Worm (Caenorhabditis elegans) whole organism, L2 larva: ENCODE results near the gene C45B11.5.

Experiments used
- lin-13 ChIP-seq: fragments of 150-350 bp; optimal IDR thresholded peaks from 2 replicates; lab custom pipeline; 2014; ENCODE audit warnings: missing biosample characterization, missing genetic modification reagents, missing genetic modification characterization
- mdl-1 ChIP-seq, 2 experiments: fragments of 150-350 bp in 1 of 2; sonication (generic microtip) in 1 of 2; optimal IDR thresholded peaks; 2 replicates each; lab custom pipeline; 2017; ENCODE audit warnings: missing biosample characterization in 2 of 2, missing genetic modification characterization in 2 of 2
- nhr-12 ChIP-seq: fragments of 150-350 bp; optimal IDR thresholded peaks from 2 replicates; lab custom pipeline; 2014; ENCODE audit warnings: missing biosample characterization, missing genetic modification characterization
- nhr-25 ChIP-seq: fragments of 150-350 bp; sonication (generic microtip); optimal IDR thresholded peaks from 3 replicates; lab custom pipeline; 2014; ENCODE audit warnings: missing biosample characterization, missing genetic modification characterization
- skn-1 ChIP-seq: sonication (generic microtip); optimal IDR thresholded peaks from 2 replicates; lab custom pipeline; 2017; ENCODE audit warnings: missing biosample characterization, missing genetic modification characterization
- snpc-4 ChIP-seq: fragments of 150-350 bp; optimal IDR thresholded peaks from 2 replicates; lab custom pipeline; 2014; ENCODE audit warnings: missing biosample characterization, missing genetic modification characterization
- unc-62 ChIP-seq: fragments of 150-350 bp; optimal IDR thresholded peaks from 2 replicates; lab custom pipeline; 2014; ENCODE audit warnings: missing biosample characterization, missing genetic modification reagents, missing genetic modification characterization
- ztf-11 ChIP-seq: sonication (generic microtip); optimal IDR thresholded peaks from 2 replicates; lab custom pipeline; 2017; ENCODE audit warnings: missing biosample characterization, missing genetic modification characterization

- TF ChIP-seq skn-1, result no peak
- TF ChIP-seq snpc-4, result no peak
- TF ChIP-seq nhr-25 (tag; lab: Kevin White, UChicago), result no peak
- TF ChIP-seq nhr-12 (tag; lab: Kevin White, UChicago), result no peak
- no peak for TF ChIP-seq unc-62 (GFP tag; lab: Kevin White, UChicago)
- TF ChIP-seq lin-13 (GFP tag; lab: Kevin White, UChicago), result no peak
- TF ChIP-seq mdl-1 (tag; optimal IDR thresholded peaks at IDR 0.05; lab: Kevin White, UChicago), result no peak
- no peak for TF ChIP-seq ztf-11
These were observed 31.8 kb downstream of the C45B11.5 start for ce11 chrV:11073354-11073753.
